Worm (Caenorhabditis elegans) whole organism, mixed stage, embryonic: ENCODE results near the gene ZK899.7.

Source experiments
- bed-3 ChIP-seq: fragments of 200-800 bp; sonication (Bioruptor generic); optimal IDR thresholded peaks from 3 replicates; lab custom pipeline; 2018; ENCODE audit warnings: mild to moderate bottlenecking, missing genetic modification characterization, moderate library complexity, missing compliant biosample characterization
- blmp-1 ChIP-seq: fragments of 150-350 bp; optimal IDR thresholded peaks from 2 replicates; lab custom pipeline; 2014; ENCODE audit warnings: missing biosample characterization, missing genetic modification characterization
- elt-3 ChIP-seq: fragments of 150-350 bp; optimal IDR thresholded peaks from 2 replicates; lab custom pipeline; 2014; ENCODE audit warnings: missing biosample characterization, missing genetic modification characterization
- lsy-2 ChIP-seq: fragments of 150-350 bp; optimal IDR thresholded peaks from 2 replicates; lab custom pipeline; 2014; ENCODE audit warnings: missing biosample characterization, missing genetic modification characterization
- nhr-28 ChIP-seq: fragments of 150-350 bp; optimal IDR thresholded peaks from 2 replicates; lab custom pipeline; 2014; ENCODE audit warnings: missing biosample characterization, missing genetic modification characterization
- pha-4 ChIP-seq: fragments of 150-350 bp; optimal IDR thresholded peaks from 2 replicates; lab custom pipeline; 2018; ENCODE audit warnings: missing biosample characterization, missing genetic modification reagents, missing genetic modification characterization
- unc-39 ChIP-seq: fragments of 150-350 bp; optimal IDR thresholded peaks from 2 replicates; lab custom pipeline; 2014; ENCODE audit warnings: missing biosample characterization, missing genetic modification characterization
- zip-8 ChIP-seq: fragments of 150-350 bp; optimal IDR thresholded peaks from 2 replicates; lab custom pipeline; 2014; ENCODE audit warnings: missing biosample characterization, missing genetic modification characterization
- ztf-11 ChIP-seq: fragments of 150-350 bp; optimal IDR thresholded peaks from 2 replicates; lab custom pipeline; 2014; ENCODE audit warnings: missing biosample characterization, missing genetic modification characterization

DNA sequence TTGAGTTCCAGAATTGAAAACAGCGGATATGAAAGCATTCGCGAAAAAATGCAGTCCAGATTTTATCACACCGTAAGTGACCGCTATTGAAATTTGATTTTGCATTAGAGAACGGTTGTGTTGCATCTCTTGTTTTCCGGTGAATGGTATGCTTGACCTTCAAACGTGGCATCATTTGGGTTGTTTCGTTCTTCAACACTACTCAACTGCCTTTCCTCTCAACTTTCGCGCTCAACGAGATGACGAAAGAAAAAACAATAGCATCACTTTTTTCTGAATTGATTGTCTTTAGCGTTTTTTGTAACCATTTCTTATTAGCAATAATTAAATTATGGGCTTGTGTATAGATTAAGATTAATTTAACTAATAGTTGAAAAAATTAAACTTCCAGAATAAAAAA, 46.8 kb downstream of the ZK899.7 start:
- no peak for TF ChIP-seq elt-3
- TF ChIP-seq zip-8 (tag; lab: Kevin White, UChicago), result no peak
- no peak for TF ChIP-seq blmp-1 (tag; lab: Kevin White, UChicago)
- no peak for TF ChIP-seq lsy-2 (tag; lab: Kevin White, UChicago)
- TF ChIP-seq unc-39, result no peak
- no peak for TF ChIP-seq ztf-11 (tag; lab: Kevin White, UChicago)
- no peak for TF ChIP-seq bed-3 (GFP tag; lab: Kevin White, UChicago)
- no peak for TF ChIP-seq pha-4 (tag; lab: Kevin White, UChicago)
- no peak for TF ChIP-seq nhr-28
